Fruit fly (Drosophila melanogaster): Measurements from ENCODE around the gene rg.

Gene rg

dm6 chrX:5052994-5053393 lies 32.6 kb upstream of the rg start (continued):
- no peak for TF ChIP-seq Hr39 (GFP tag; optimal IDR thresholded peaks at IDR 0.05)
- peak; percentile 78 for TF ChIP-seq spab (GFP tag; optimal IDR thresholded peaks at IDR 0.05)
- TF ChIP-seq CG4318 (GFP tag; optimal IDR thresholded peaks at IDR 0.05): no peak
- no peak for TF ChIP-seq Sox14 (GFP tag; optimal IDR thresholded peaks at IDR 0.05)
- peak; percentile 34 for TF ChIP-seq CG8632 (GFP tag; optimal IDR thresholded peaks at IDR 0.05)
- TF ChIP-seq OdsH (GFP tag; optimal IDR thresholded peaks at IDR 0.05): peak; percentile 12
- peak; percentile 3 for TF ChIP-seq CG32006 (GFP tag; optimal IDR thresholded peaks at IDR 0.05)
- TF ChIP-seq Blimp-1 (GFP tag; optimal IDR thresholded peaks at IDR 0.05): peak; percentile 18
- no peak for TF ChIP-seq CG6792 (GFP tag; optimal IDR thresholded peaks at IDR 0.05)
- TF ChIP-seq dac (GFP tag; optimal IDR thresholded peaks at IDR 0.05): no peak
- TF ChIP-seq acj6 (GFP tag; optimal IDR thresholded peaks at IDR 0.05): peak; percentile 6
- peak; percentile 80 for TF ChIP-seq CG1621 (tag; optimal IDR thresholded peaks at IDR 0.05)

dm6 chrX:5055011-5055410 lies 30.5 kb upstream of the rg start:
- no peak for TF ChIP-seq eg (GFP tag; IDR thresholded peaks at IDR 0.05)
- TF ChIP-seq dac (GFP tag; optimal IDR thresholded peaks at IDR 0.05): no peak
- TF ChIP-seq CG34406 (GFP tag; optimal IDR thresholded peaks at IDR 0.05): no peak
- TF ChIP-seq Eip78C (GFP tag): peak; percentile 23

- TF ChIP-seq achi (GFP tag; optimal IDR thresholded peaks at IDR 0.05) (no peak), Met (GFP tag; optimal IDR thresholded peaks at IDR 0.05) (no peak), fd85E (GFP tag; optimal IDR thresholded peaks at IDR 0.05) (no peak), pdm3 (GFP tag; optimal IDR thresholded peaks at IDR 0.05) (peak; percentile 0), vri (GFP tag; optimal IDR thresholded peaks at IDR 0.05) (peak; percentile 7)
These were observed 29.5 kb upstream of the rg start for dm6 chrX:5056076-5056475.

- TF ChIP-seq CG6792 (GFP tag; optimal IDR thresholded peaks at IDR 0.05) (no peak), CG3919 (GFP tag; optimal IDR thresholded peaks at IDR 0.05) (peak; percentile 9), vri (GFP tag; optimal IDR thresholded peaks at IDR 0.05) (peak; percentile 19), CG32006 (GFP tag; optimal IDR thresholded peaks at IDR 0.05) (peak; percentile 38), Sox102F (GFP tag; optimal IDR thresholded peaks at IDR 0.05) (peak; percentile 10), CG3032 (tag; optimal IDR thresholded peaks at IDR 0.05) (no peak), CG16779 (tag; optimal IDR thresholded peaks at IDR 0.05) (no peak), Hr38 (GFP tag; optimal IDR thresholded peaks at IDR 0.05) (no peak), Lpt (GFP tag; optimal IDR thresholded peaks at IDR 0.05) (no peak), CG6808 (GFP tag; optimal IDR thresholded peaks at IDR 0.05) (no peak), dsx (GFP tag; optimal IDR thresholded peaks at IDR 0.05; ENCODE audit: poor library complexity, severe bottlenecking) (no peak), esn (GFP tag; optimal IDR thresholded peaks at IDR 0.05) (peak; percentile 39), Eip75B (GFP tag; optimal IDR thresholded peaks at IDR 0.05) (no peak), Eip78C (GFP tag) (peak; percentile 46), CG11762 (GFP tag; optimal IDR thresholded peaks at IDR 0.05; ENCODE audit: insufficient read depth) (no peak), salr (GFP tag; optimal IDR thresholded peaks at IDR 0.05) (no peak), Eip93F (GFP tag; optimal IDR thresholded peaks at IDR 0.05) (no peak), CG1621 (tag; optimal IDR thresholded peaks at IDR 0.05) (no peak), topi (GFP tag; optimal IDR thresholded peaks at IDR 0.05) (peak; percentile 1), fd59A (GFP tag; optimal IDR thresholded peaks at IDR 0.05) (no peak), Ets21C (GFP tag; optimal IDR thresholded peaks at IDR 0.05) (no peak), lz (GFP tag; optimal IDR thresholded peaks at IDR 0.05) (peak; percentile 36), CG6276 (GFP tag; optimal IDR thresholded peaks at IDR 0.05) (no peak), CG6163 (GFP tag; IDR thresholded peaks at IDR 0.05) (peak; percentile 59; the same call in 1 of the 3 replicates), Met (GFP tag; optimal IDR thresholded peaks at IDR 0.05) (peak; percentile 18), spab (GFP tag; optimal IDR thresholded peaks at IDR 0.05) (no peak), Sox14 (GFP tag; optimal IDR thresholded peaks at IDR 0.05) (no peak), CG8119 (GFP tag; IDR thresholded peaks at IDR 0.05) (0 out of 3 replicates have a peak, but pooled peaks have one; percentile 34), Ets96B (tag; optimal IDR thresholded peaks at IDR 0.05) (no peak), CG8319 (GFP tag; optimal IDR thresholded peaks at IDR 0.05) (no peak), fd85E (GFP tag; optimal IDR thresholded peaks at IDR 0.05) (no peak), dac (GFP tag; optimal IDR thresholded peaks at IDR 0.05) (no peak), CG9139 (GFP tag; optimal IDR thresholded peaks at IDR 0.05) (no peak), CG10669 (GFP tag; optimal IDR thresholded peaks at IDR 0.05) (no peak), CG34406 (GFP tag; optimal IDR thresholded peaks at IDR 0.05) (no peak), eg (GFP tag; IDR thresholded peaks at IDR 0.05) (peak; percentile 61; the same call in 2 of the 3 replicates), net (GFP tag; optimal IDR thresholded peaks at IDR 0.05) (no peak)
These were observed 26.9 kb upstream of the rg start for dm6 chrX:5058688-5059087.
